ENCODE assay signal across 4 fruit fly cellular contexts in genomic region chr3R:29130902-29131621, dm6.
A peak's percentile ranks its signal among the peaks of the same experiment; 100 is the strongest.
TF ChIP-seq lines count a peak whose summit lies in the region.

Gene dgt6 (minus strand): TSS chr3R:29130972.
Gene Vha100-1 (plus strand): TSS chr3R:29131193.

- peak; percentile 61 for TF ChIP-seq CTCF in whole organism, embryonic (GFP tag; optimal IDR thresholded peaks at IDR 0.05; lab: Kevin White, UChicago)

TF ChIP-seq in whole organism, adult, 20 proteins besides CTCF, POLR2A, EP300 and RAD21:
- TF ChIP-seq CG12768 (GFP tag; optimal IDR thresholded peaks at IDR 0.05; lab: Kevin White, UChicago) (peak; percentile 30), tj (GFP tag; optimal IDR thresholded peaks at IDR 0.05; lab: Kevin White, UChicago) (no peak), Mnt (GFP tag; optimal IDR thresholded peaks at IDR 0.05; lab: Kevin White, UChicago) (peak; percentile 10), CG7101 (tag; optimal IDR thresholded peaks at IDR 0.05; lab: Kevin White, UChicago) (peak; percentile 30), kay (GFP tag; lab: Kevin White, UChicago; ENCODE audit: borderline replicate concordance) (no peak), toe (GFP tag; optimal IDR thresholded peaks at IDR 0.05; lab: Kevin White, UChicago) (no peak), cic (GFP tag; optimal IDR thresholded peaks at IDR 0.05; lab: Kevin White, UChicago) (no peak), CG5204 (GFP tag; optimal IDR thresholded peaks at IDR 0.05; lab: Kevin White, UChicago) (no peak), CG33017 (tag; optimal IDR thresholded peaks at IDR 0.05; lab: Kevin White, UChicago) (peak; percentile 5), CG7045 (GFP tag; optimal IDR thresholded peaks at IDR 0.05; lab: Kevin White, UChicago) (no peak), ovo (GFP tag; optimal IDR thresholded peaks at IDR 0.05; lab: Kevin White, UChicago) (no peak), CG11617 (GFP tag; optimal IDR thresholded peaks at IDR 0.05; lab: Kevin White, UChicago) (no peak), bab1 (GFP tag; optimal IDR thresholded peaks at IDR 0.05; lab: Kevin White, UChicago) (peak; percentile 37), cnc (optimal IDR thresholded peaks at IDR 0.05; lab: Kevin White, UChicago) (no peak), pad (GFP tag; optimal IDR thresholded peaks at IDR 0.05; lab: Kevin White, UChicago) (peak; percentile 24), Hr96 (GFP tag; optimal IDR thresholded peaks at IDR 0.05; lab: Kevin White, UChicago) (no peak), CG14711 (tag; optimal IDR thresholded peaks at IDR 0.05; lab: Kevin White, UChicago) (peak; percentile 89), Clk (GFP tag; optimal IDR thresholded peaks at IDR 0.05; lab: Kevin White, UChicago) (no peak)

TF ChIP-seq in whole organism, embryonic, 481 proteins besides CTCF, POLR2A, EP300 and RAD21 (continues in another document):
- peak; percentile 65 for TF ChIP-seq MBD-R2 (GFP tag; IDR thresholded peaks at IDR 0.05; lab: Robert Waterston, UW)
- no peak for TF ChIP-seq Gug (GFP tag; IDR thresholded peaks at IDR 0.05; lab: Robert Waterston, UW)
- TF ChIP-seq Bdp1 (GFP tag; optimal IDR thresholded peaks at IDR 0.05; lab: Kevin White, UChicago): no peak
- TF ChIP-seq sug (tag; optimal IDR thresholded peaks at IDR 0.05; lab: Kevin White, UChicago): peak; percentile 60
- TF ChIP-seq CG6765 (GFP tag; optimal IDR thresholded peaks at IDR 0.05; lab: Kevin White, UChicago): no peak
- TF ChIP-seq CoRest (tag; optimal IDR thresholded peaks at IDR 0.05; lab: Kevin White, UChicago): no peak
- TF ChIP-seq lola (GFP tag; optimal IDR thresholded peaks at IDR 0.05; lab: Kevin White, UChicago): peak in 1 of 3 experiments; percentile 26
- no peak for TF ChIP-seq D (optimal IDR thresholded peaks at IDR 0.05; lab: Kevin White, UChicago)
- TF ChIP-seq D (GFP tag; optimal IDR thresholded peaks at IDR 0.05; lab: Kevin White, UChicago): no peak
- TF ChIP-seq CG17912 (GFP tag; optimal IDR thresholded peaks at IDR 0.05; lab: Kevin White, UChicago): no peak
- TF ChIP-seq HmgD (GFP tag; optimal IDR thresholded peaks at IDR 0.05; lab: Kevin White, UChicago): no peak
- TF ChIP-seq CG33213 (GFP tag; optimal IDR thresholded peaks at IDR 0.05; lab: Kevin White, UChicago): no peak
- no peak for TF ChIP-seq Doc2 (GFP tag; IDR thresholded peaks at IDR 0.05; lab: Robert Waterston, UW)
- TF ChIP-seq Dref (GFP tag; IDR thresholded peaks at IDR 0.05; lab: Robert Waterston, UW): peak; percentile 30; the same call in 1 of the 2 replicates
- no peak for TF ChIP-seq Dip3 (GFP tag; optimal IDR thresholded peaks at IDR 0.05; lab: Kevin White, UChicago)
- TF ChIP-seq org-1 (GFP tag; optimal IDR thresholded peaks at IDR 0.05; lab: Kevin White, UChicago): no peak
- TF ChIP-seq CG6689 (GFP tag; IDR thresholded peaks at IDR 0.05; lab: Robert Waterston, UW): no peak
- TF ChIP-seq CG6854 (GFP tag; optimal IDR thresholded peaks at IDR 0.05; lab: Kevin White, UChicago): no peak
- no peak for TF ChIP-seq H2.0 (GFP tag; IDR thresholded peaks at IDR 0.05; lab: Robert Waterston, UW)
- no peak for TF ChIP-seq sisA (GFP tag; IDR thresholded peaks at IDR 0.05; lab: Robert Waterston, UW)
- TF ChIP-seq Sox102F (GFP tag; optimal IDR thresholded peaks at IDR 0.05; lab: Kevin White, UChicago): no peak
- TF ChIP-seq slou (GFP tag; optimal IDR thresholded peaks at IDR 0.05; lab: Kevin White, UChicago): no peak
- TF ChIP-seq CG1602 (GFP tag; optimal IDR thresholded peaks at IDR 0.05; lab: Kevin White, UChicago): no peak
- TF ChIP-seq kay (GFP tag; optimal IDR thresholded peaks at IDR 0.05; lab: Kevin White, UChicago): peak; percentile 26
- TF ChIP-seq Asciz (GFP tag; optimal IDR thresholded peaks at IDR 0.05; lab: Kevin White, UChicago): no peak
- TF ChIP-seq CG10654 (GFP tag; optimal IDR thresholded peaks at IDR 0.05; lab: Kevin White, UChicago): peak; percentile 22
- TF ChIP-seq cg (GFP tag; optimal IDR thresholded peaks at IDR 0.05; lab: Kevin White, UChicago): no peak

TF ChIP-seq in whole organism, prepupa, 60 proteins besides CTCF, POLR2A, EP300 and RAD21:
- TF ChIP-seq cyc (GFP tag; optimal IDR thresholded peaks at IDR 0.05; lab: Kevin White, UChicago) (peak; percentile 39), CG11294 (GFP tag; IDR thresholded peaks at IDR 0.05; lab: Robert Waterston, UW) (no peak), Sox14 (GFP tag; optimal IDR thresholded peaks at IDR 0.05; lab: Kevin White, UChicago) (peak; percentile 55), eg (GFP tag; IDR thresholded peaks at IDR 0.05; lab: Robert Waterston, UW) (no peak), CG3032 (tag; optimal IDR thresholded peaks at IDR 0.05; lab: Kevin White, UChicago) (peak; percentile 48), CG31627 (GFP tag; optimal IDR thresholded peaks at IDR 0.05; lab: Kevin White, UChicago) (no peak), esn (GFP tag; optimal IDR thresholded peaks at IDR 0.05; lab: Kevin White, UChicago) (peak; percentile 20), dsx (GFP tag; optimal IDR thresholded peaks at IDR 0.05; lab: Kevin White, UChicago; ENCODE audit: poor library complexity, severe bottlenecking) (no peak)
TF ChIP-seq in whole organism, prepupa: peak in this region for 4.

TF ChIP-seq in whole organism, wandering third instar larva, 38 proteins besides CTCF, POLR2A, EP300 and RAD21:
- no peak for TF ChIP-seq br (GFP tag; optimal IDR thresholded peaks at IDR 0.05; lab: Kevin White, UChicago)
- no peak for TF ChIP-seq Rel (GFP tag; optimal IDR thresholded peaks at IDR 0.05; lab: Kevin White, UChicago)
- peak; percentile 45 for TF ChIP-seq Rel (tag; optimal IDR thresholded peaks at IDR 0.05; lab: Kevin White, UChicago)
- peak; percentile 28 for TF ChIP-seq CG9705 (GFP tag; optimal IDR thresholded peaks at IDR 0.05; lab: Kevin White, UChicago)
- no peak for TF ChIP-seq dmrt93B (GFP tag; optimal IDR thresholded peaks at IDR 0.05; lab: Kevin White, UChicago)
- TF ChIP-seq Hr78 (GFP tag; optimal IDR thresholded peaks at IDR 0.05; lab: Kevin White, UChicago): no peak
- TF ChIP-seq Jra (GFP tag; optimal IDR thresholded peaks at IDR 0.05; lab: Kevin White, UChicago): no peak
- TF ChIP-seq HLH106 (tag; optimal IDR thresholded peaks at IDR 0.05; lab: Kevin White, UChicago): peak; percentile 34
- no peak for TF ChIP-seq dl (GFP tag; optimal IDR thresholded peaks at IDR 0.05; lab: Kevin White, UChicago; ENCODE audit: insufficient read depth in 1 of 2, partially characterized antibody in 2 of 2)
- TF ChIP-seq Sp1 (GFP tag; optimal IDR thresholded peaks at IDR 0.05; lab: Kevin White, UChicago): peak; percentile 29
TF ChIP-seq in whole organism, wandering third instar larva: peak in this region for 4.
